Worm (Caenorhabditis elegans) whole organism, L3 larva: Measurements from ENCODE around the gene F23F12.12.

Source experiments
- ama-1 ChIP-seq: fragments of 150-350 bp; optimal IDR thresholded peaks from 2 replicates; lab custom pipeline; 2018
- fkh-2 ChIP-seq: fragments of 150-350 bp; optimal IDR thresholded peaks from 2 replicates; lab custom pipeline; 2014; ENCODE audit warnings: missing biosample characterization, missing genetic modification reagents, missing genetic modification characterization
- fos-1 ChIP-seq: fragments of 150-350 bp; optimal IDR thresholded peaks from 2 replicates; lab custom pipeline; 2014; ENCODE audit warnings: missing biosample characterization, missing genetic modification characterization
- lin-39 ChIP-seq: fragments of 150-350 bp; optimal IDR thresholded peaks from 2 replicates; lab custom pipeline; 2018; ENCODE audit warnings: missing biosample characterization, missing genetic modification reagents, missing genetic modification characterization
- nhr-11 ChIP-seq: fragments of 150-350 bp; optimal IDR thresholded peaks from 2 replicates; lab custom pipeline; 2014; ENCODE audit warnings: missing biosample characterization, missing genetic modification characterization
- nhr-12 ChIP-seq: fragments of 150-350 bp; optimal IDR thresholded peaks from 2 replicates; lab custom pipeline; 2014; ENCODE audit warnings: missing biosample characterization, missing genetic modification characterization
- nhr-28 ChIP-seq: fragments of 150-350 bp; optimal IDR thresholded peaks from 2 replicates; lab custom pipeline; 2014; ENCODE audit warnings: missing biosample characterization, missing genetic modification characterization
- nhr-67 ChIP-seq: fragments of 150-350 bp; optimal IDR thresholded peaks from 2 replicates; lab custom pipeline; 2014; ENCODE audit warnings: missing biosample characterization, missing genetic modification characterization
- nhr-77 ChIP-seq: fragments of 150-350 bp; optimal IDR thresholded peaks from 2 replicates; lab custom pipeline; 2014; ENCODE audit warnings: missing biosample characterization, missing genetic modification characterization
- pqm-1 ChIP-seq: fragments of 150-350 bp; optimal IDR thresholded peaks from 2 replicates; lab custom pipeline; 2017; ENCODE audit warnings: missing biosample characterization, missing genetic modification characterization, inconsistent platforms
- snpc-4 ChIP-seq: fragments of 150-350 bp; optimal IDR thresholded peaks from 2 replicates; lab custom pipeline; 2014; ENCODE audit warnings: missing biosample characterization, missing genetic modification characterization
- tbx-2 ChIP-seq: sonication (generic microtip); optimal IDR thresholded peaks from 2 replicates; lab custom pipeline; 2016; ENCODE audit warnings: mild to moderate bottlenecking, missing genetic modification characterization, missing compliant biosample characterization
- ztf-11 ChIP-seq: fragments of 150-350 bp; optimal IDR thresholded peaks from 2 replicates; lab custom pipeline; 2014; ENCODE audit warnings: missing biosample characterization, missing genetic modification characterization
- ztf-4 ChIP-seq: fragments of 150-350 bp; optimal IDR thresholded peaks from 2 replicates; lab custom pipeline; 2014; ENCODE audit warnings: missing biosample characterization, missing genetic modification characterization

ce11 chrIII:6463679-6464078 is 44.3 kb upstream of the F23F12.12 start, which contains the start of gene dlc-1:
- TF ChIP-seq snpc-4 (tag; lab: Kevin White, UChicago) (no peak), nhr-28 (tag; lab: Kevin White, UChicago) (no peak), pqm-1 (tag; lab: Kevin White, UChicago) (no peak), tbx-2 (tag; lab: Kevin White, UChicago) (no peak), nhr-11 (tag; lab: Kevin White, UChicago) (no peak), fos-1 (tag; lab: Kevin White, UChicago) (no peak), lin-39 (no peak), ama-1 (no peak), nhr-12 (no peak), ztf-11 (no peak), ztf-4 (tag; lab: Kevin White, UChicago) (no peak), fkh-2 (no peak), nhr-67 (no peak), nhr-77 (tag; lab: Kevin White, UChicago) (no peak)
